Worm (Caenorhabditis elegans) whole organism, early embryonic: ENCODE results near the gene gcy-22.

Source experiments
- B0310.2 ChIP-seq: sonication (generic microtip); optimal IDR thresholded peaks from 2 replicates; lab custom pipeline; 2016; ENCODE audit warnings: mild to moderate bottlenecking, missing genetic modification characterization, missing compliant biosample characterization
- F13C5.2 ChIP-seq: sonication (generic microtip); optimal IDR thresholded peaks from 2 replicates; lab custom pipeline; 2017; ENCODE audit warnings: mild to moderate bottlenecking, missing genetic modification characterization, inconsistent platforms, missing compliant biosample characterization
- aly-1 ChIP-seq: sonication (generic microtip); optimal IDR thresholded peaks from 2 replicates; lab custom pipeline; 2016; ENCODE audit warnings: missing genetic modification characterization, missing compliant biosample characterization
- ama-1 ChIP-seq: fragments of 150-350 bp; optimal IDR thresholded peaks from 2 replicates; lab custom pipeline; 2014
- ceh-36 ChIP-seq: sonication (generic microtip); optimal IDR thresholded peaks from 2 replicates; lab custom pipeline; 2016; ENCODE audit warnings: missing genetic modification characterization, inconsistent platforms, missing compliant biosample characterization
- ets-7 ChIP-seq: sonication (generic microtip); optimal IDR thresholded peaks from 2 replicates; lab custom pipeline; 2016; ENCODE audit warnings: missing genotype, missing genetic modification characterization, missing compliant biosample characterization
- flt-1 ChIP-seq: fragments of 200-800 bp; sonication (Bioruptor generic); IDR thresholded peaks from 2 replicates; pipeline ENCODE4 v1.3.6; 2022; ENCODE audit warnings: missing genetic modification characterization, missing compliant biosample characterization
- hnd-1 ChIP-seq: sonication (generic microtip); optimal IDR thresholded peaks from 2 replicates; lab custom pipeline; 2016; ENCODE audit warnings: missing genetic modification characterization, missing compliant biosample characterization
- pes-1 ChIP-seq: fragments of 200-800 bp; sonication (Bioruptor generic); IDR thresholded peaks from 2 replicates; pipeline ENCODE4 v1.3.6; 2022; ENCODE audit warnings: missing genetic modification reagents, missing genetic modification characterization, missing compliant biosample characterization
- sea-1 ChIP-seq: fragments of 200-800 bp; sonication (Bioruptor generic); conservative IDR thresholded peaks from 2 replicates; pipeline ENCODE4 v1.3.6; 2022; ENCODE audit warnings: missing genetic modification characterization, missing compliant biosample characterization
- tbx-37 ChIP-seq: fragments of 200-800 bp; sonication (Bioruptor generic); conservative IDR thresholded peaks from 2 replicates; pipeline ENCODE4 v1.3.6; 2022; ENCODE audit warnings: missing genetic modification reagents, missing genetic modification characterization, missing compliant biosample characterization
- tra-4 ChIP-seq: sonication (generic microtip); optimal IDR thresholded peaks from 2 replicates; lab custom pipeline; 2017; ENCODE audit warnings: missing genetic modification characterization, missing compliant biosample characterization

DNA sequence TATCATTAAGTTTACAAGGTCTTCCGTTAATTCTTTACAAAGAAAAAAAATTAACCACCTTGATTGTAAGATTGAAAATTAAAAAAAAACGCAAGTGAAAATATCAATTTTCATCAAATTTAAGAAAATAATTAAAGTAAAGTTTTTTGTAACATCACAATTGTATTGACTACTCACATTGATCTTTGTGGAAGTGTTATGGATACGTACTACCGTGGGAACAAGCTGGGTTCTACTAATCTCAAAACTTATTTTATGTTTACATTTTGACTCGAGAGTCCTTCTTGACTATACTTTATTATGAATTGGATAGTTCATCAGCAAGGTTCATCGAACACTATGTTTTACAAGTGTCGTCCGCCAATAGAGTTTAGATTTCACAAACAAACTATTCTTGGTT, 4.6 kb upstream of the gcy-22 start, which contains the start of gene num-1:
- TF ChIP-seq sea-1 (GFP tag; lab: Robert Waterston, UW): no peak
- no peak for TF ChIP-seq ama-1 (lab: Kevin White, UChicago)
- TF ChIP-seq pes-1 (GFP tag; lab: Robert Waterston, UW): no peak
- TF ChIP-seq ets-7: no peak
- TF ChIP-seq hnd-1 (tag; lab: Kevin White, UChicago): no peak
- no peak for TF ChIP-seq flt-1
- no peak for TF ChIP-seq F13C5.2 (tag; lab: Kevin White, UChicago)
- TF ChIP-seq ceh-36: no peak
- no peak for TF ChIP-seq tbx-37 (GFP tag; lab: Robert Waterston, UW)
- TF ChIP-seq tra-4: no peak
- TF ChIP-seq aly-1: no peak
- no peak for TF ChIP-seq B0310.2 (tag; lab: Kevin White, UChicago)
